Fruit fly (Drosophila melanogaster) whole organism, larva: Measurements from ENCODE around the gene dtr.

ENCODE experiments used
- noc ChIP-seq: fragments of 200-800 bp; sonication (Bioruptor generic); optimal IDR thresholded peaks from 3 replicates; lab custom pipeline; 2019; ENCODE audit warnings: missing biosample characterization, mild to moderate bottlenecking, missing genetic modification characterization, moderate library complexity

dtr gene

DNA sequence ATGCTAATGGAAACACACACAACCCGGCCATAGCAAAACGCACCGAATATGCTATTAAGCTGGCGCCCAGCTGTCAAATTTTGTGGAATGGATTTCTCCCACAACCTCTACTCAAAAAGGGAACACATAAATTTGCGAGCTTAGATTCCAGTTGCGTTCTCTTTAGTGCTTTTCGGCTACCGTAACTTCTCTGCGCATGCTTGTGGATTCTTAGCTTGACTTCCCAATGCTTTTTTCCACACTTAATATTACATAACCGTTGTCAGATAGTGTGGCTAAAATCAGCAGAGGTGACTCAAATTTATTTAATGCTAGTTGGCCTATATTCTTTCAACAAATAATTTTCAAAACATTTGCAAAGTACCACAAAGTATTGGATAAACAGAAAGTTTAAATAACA, 20.4 kb downstream of the dtr start:
- TF ChIP-seq noc = no peak

DNA sequence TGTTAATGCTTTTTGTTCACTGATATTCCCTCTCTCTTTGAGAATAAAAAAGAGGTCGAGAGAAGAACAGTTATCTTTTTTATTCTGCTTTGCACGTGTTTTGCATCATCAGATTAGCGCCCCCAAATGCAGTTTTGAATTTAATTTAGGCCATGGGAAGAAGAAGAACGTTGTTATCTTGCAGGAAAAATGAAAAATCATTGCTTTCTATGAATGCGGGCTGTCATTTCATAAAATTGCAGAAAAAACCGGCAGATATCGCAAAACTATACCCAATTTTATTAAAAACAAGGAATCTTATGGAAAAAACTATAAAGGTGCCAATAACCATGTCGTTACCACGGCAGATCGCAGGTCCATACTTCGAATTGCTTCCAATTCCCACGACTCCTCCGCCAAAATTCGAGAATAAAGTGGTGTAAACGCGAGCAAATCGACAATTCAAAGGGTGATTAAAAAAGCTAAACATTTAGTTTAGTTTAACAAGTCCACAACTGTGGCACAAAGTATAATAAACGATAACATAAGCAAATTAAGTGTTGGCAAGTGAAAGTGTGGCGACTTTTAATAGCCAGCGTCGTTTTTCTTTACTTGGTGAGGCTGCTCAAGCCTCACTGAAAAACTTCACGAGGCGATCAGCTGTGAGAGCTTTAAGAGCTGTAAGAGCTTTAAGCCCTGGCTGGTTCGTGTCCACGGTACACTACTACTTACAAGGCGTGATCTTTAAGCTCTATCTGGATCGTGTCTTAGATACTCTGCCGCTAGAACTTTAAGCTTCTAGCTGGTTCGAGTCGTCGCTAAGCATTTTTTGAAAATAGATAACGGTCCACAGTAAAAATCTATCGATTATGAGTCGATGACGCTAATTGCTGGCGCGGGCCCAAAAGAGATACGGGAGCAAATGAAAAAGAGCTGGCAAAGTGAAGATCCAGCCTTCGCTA, 36.0 kb downstream of the dtr start:
- TF ChIP-seq noc = no peak
